Worm (Caenorhabditis elegans) whole organism, L3 larva: ENCODE data around the gene odr-8.
A peak's percentile ranks its signal among the peaks of the same experiment; 100 is the strongest.
"Not testable (repeated sequence)": the region's sequence is repeated elsewhere in the genome, so short reads cannot be mapped to it uniquely, and the experiment has no call there.

Experiments used
- R02D3.7 ChIP-seq: fragments of 150-350 bp; optimal IDR thresholded peaks from 2 replicates; lab custom pipeline; 2014; ENCODE audit warnings: missing biosample characterization, missing genetic modification characterization
- aly-2 ChIP-seq: fragments of 150-350 bp; optimal IDR thresholded peaks from 2 replicates; lab custom pipeline; 2014; ENCODE audit warnings: missing biosample characterization, missing genetic modification characterization
- ceh-16 ChIP-seq: sonication (generic microtip); optimal IDR thresholded peaks from 2 replicates; lab custom pipeline; 2017; ENCODE audit warnings: missing biosample characterization, missing genetic modification characterization
- ceh-28 ChIP-seq: fragments of 150-350 bp; optimal IDR thresholded peaks from 2 replicates; lab custom pipeline; 2014; ENCODE audit warnings: missing biosample characterization, missing genetic modification reagents, missing genetic modification characterization
- ceh-9 ChIP-seq: sonication (generic microtip); optimal IDR thresholded peaks from 2 replicates; lab custom pipeline; 2018; ENCODE audit warnings: missing biosample characterization, missing genetic modification characterization
- daf-12 ChIP-seq: fragments of 150-350 bp; optimal IDR thresholded peaks from 2 replicates; lab custom pipeline; 2014; ENCODE audit warnings: missing biosample characterization, missing genetic modification reagents, missing genetic modification characterization
- egl-27 ChIP-seq: sonication (generic microtip); optimal IDR thresholded peaks from 4 replicates; lab custom pipeline; 2017; ENCODE audit warnings: missing biosample characterization, missing genetic modification reagents, missing genetic modification characterization
- egl-5 ChIP-seq: fragments of 150-350 bp; optimal IDR thresholded peaks from 2 replicates; lab custom pipeline; 2017; ENCODE audit warnings: missing biosample characterization, missing genetic modification reagents, missing genetic modification characterization, inconsistent platforms
- elt-1 ChIP-seq: fragments of 150-350 bp; optimal IDR thresholded peaks from 2 replicates; lab custom pipeline; 2014; ENCODE audit warnings: missing biosample characterization, missing genetic modification characterization
- elt-2 ChIP-seq: sonication (generic microtip); optimal IDR thresholded peaks from 2 replicates; lab custom pipeline; 2016; ENCODE audit warnings: missing genetic modification reagents, mild to moderate bottlenecking, missing genetic modification characterization, missing compliant biosample characterization
- eor-1 ChIP-seq, 2 experiments: fragments of 150-350 bp; optimal IDR thresholded peaks; 2 replicates each; lab custom pipeline; 2014 to 2018; ENCODE audit warnings: missing biosample characterization in 2 of 2, missing genetic modification characterization in 2 of 2
- fkh-2 ChIP-seq: fragments of 150-350 bp; optimal IDR thresholded peaks from 2 replicates; lab custom pipeline; 2014; ENCODE audit warnings: missing biosample characterization, missing genetic modification reagents, missing genetic modification characterization
- fos-1 ChIP-seq: fragments of 150-350 bp; optimal IDR thresholded peaks from 2 replicates; lab custom pipeline; 2014; ENCODE audit warnings: missing biosample characterization, missing genetic modification characterization
- hmg-11 ChIP-seq: sonication (generic microtip); optimal IDR thresholded peaks from 2 replicates; lab custom pipeline; 2016; ENCODE audit warnings: missing genetic modification characterization, missing compliant biosample characterization
- jun-1 ChIP-seq: fragments of 150-350 bp; optimal IDR thresholded peaks from 2 replicates; lab custom pipeline; 2014; ENCODE audit warnings: missing biosample characterization, missing genetic modification reagents, missing genetic modification characterization
- lin-15B ChIP-seq: fragments of 150-350 bp; optimal IDR thresholded peaks from 2 replicates; lab custom pipeline; 2014; ENCODE audit warnings: missing biosample characterization, missing genetic modification characterization
- lin-39 ChIP-seq: fragments of 150-350 bp; optimal IDR thresholded peaks from 2 replicates; lab custom pipeline; 2018; ENCODE audit warnings: missing biosample characterization, missing genetic modification reagents, missing genetic modification characterization
- lsy-12 ChIP-seq: sonication (generic microtip); optimal IDR thresholded peaks from 2 replicates; lab custom pipeline; 2016; ENCODE audit warnings: mild to moderate bottlenecking, missing genetic modification characterization, missing compliant biosample characterization
- mdl-1 ChIP-seq: fragments of 150-350 bp; optimal IDR thresholded peaks from 2 replicates; lab custom pipeline; 2014; ENCODE audit warnings: missing biosample characterization, missing genetic modification characterization
- mml-1 ChIP-seq: fragments of 150-350 bp; sonication (generic microtip); optimal IDR thresholded peaks from 3 replicates; lab custom pipeline; 2014; ENCODE audit warnings: missing biosample characterization, missing genetic modification characterization
- nfya-1 ChIP-seq: sonication (generic microtip); optimal IDR thresholded peaks from 2 replicates; lab custom pipeline; 2017; ENCODE audit warnings: missing genetic modification characterization, mild to moderate bottlenecking, missing compliant biosample characterization, antibody characterized with exemption, moderate library complexity; ENCODE audit not compliant: insufficient read depth
- nhr-12 ChIP-seq: fragments of 150-350 bp; optimal IDR thresholded peaks from 2 replicates; lab custom pipeline; 2014; ENCODE audit warnings: missing biosample characterization, missing genetic modification characterization
- nhr-23 ChIP-seq: fragments of 150-350 bp; optimal IDR thresholded peaks from 2 replicates; lab custom pipeline; 2014; ENCODE audit warnings: missing biosample characterization, missing genetic modification reagents, missing genetic modification characterization
- nhr-237 ChIP-seq: fragments of 150-350 bp; optimal IDR thresholded peaks from 2 replicates; lab custom pipeline; 2014; ENCODE audit warnings: missing biosample characterization, missing genetic modification characterization
- nhr-25 ChIP-seq: sonication (generic microtip); optimal IDR thresholded peaks from 2 replicates; lab custom pipeline; 2017; ENCODE audit warnings: missing biosample characterization, missing genetic modification characterization
- nhr-28 ChIP-seq: fragments of 150-350 bp; optimal IDR thresholded peaks from 2 replicates; lab custom pipeline; 2014; ENCODE audit warnings: missing biosample characterization, missing genetic modification characterization
- nhr-43 ChIP-seq: sonication (generic microtip); optimal IDR thresholded peaks from 2 replicates; lab custom pipeline; 2016; ENCODE audit warnings: mild to moderate bottlenecking, missing genetic modification characterization, missing compliant biosample characterization; ENCODE audit not compliant: poor library complexity, severe bottlenecking
- nhr-76 ChIP-seq: fragments of 150-350 bp; sonication (generic microtip); optimal IDR thresholded peaks from 5 replicates; lab custom pipeline; 2014; ENCODE audit warnings: missing biosample characterization, missing genetic modification characterization
- nhr-77 ChIP-seq: fragments of 150-350 bp; optimal IDR thresholded peaks from 2 replicates; lab custom pipeline; 2014; ENCODE audit warnings: missing biosample characterization, missing genetic modification characterization
- pha-4 ChIP-seq: fragments of 150-350 bp; optimal IDR thresholded peaks from 2 replicates; lab custom pipeline; 2014; ENCODE audit warnings: missing biosample characterization, missing genetic modification reagents, missing genetic modification characterization
- sea-2 ChIP-seq: fragments of 150-350 bp; sonication (generic microtip); optimal IDR thresholded peaks from 4 replicates; lab custom pipeline; 2014; ENCODE audit warnings: missing biosample characterization, missing genetic modification reagents, missing genetic modification characterization
- snpc-4 ChIP-seq: fragments of 150-350 bp; optimal IDR thresholded peaks from 2 replicates; lab custom pipeline; 2014; ENCODE audit warnings: missing biosample characterization, missing genetic modification characterization
- tbx-2 ChIP-seq: sonication (generic microtip); optimal IDR thresholded peaks from 2 replicates; lab custom pipeline; 2016; ENCODE audit warnings: mild to moderate bottlenecking, missing genetic modification characterization, missing compliant biosample characterization
- unc-39 ChIP-seq: sonication (generic microtip); optimal IDR thresholded peaks from 4 replicates; lab custom pipeline; 2017; ENCODE audit warnings: missing biosample characterization, missing genetic modification characterization
- unc-62 ChIP-seq: fragments of 150-350 bp; sonication (generic microtip); optimal IDR thresholded peaks from 4 replicates; lab custom pipeline; 2014; ENCODE audit warnings: missing biosample characterization, missing genetic modification reagents, missing genetic modification characterization
- zag-1 ChIP-seq: fragments of 150-350 bp; optimal IDR thresholded peaks from 2 replicates; lab custom pipeline; 2014; ENCODE audit warnings: missing biosample characterization, missing genetic modification characterization
- ztf-4 ChIP-seq: fragments of 150-350 bp; optimal IDR thresholded peaks from 2 replicates; lab custom pipeline; 2014; ENCODE audit warnings: missing biosample characterization, missing genetic modification characterization

Gene odr-8

ce11 chrIV:6602376-6602775 is 19.9 kb upstream of the odr-8 start, which contains the start of gene F15B10.3:
TSS of gene F15B10.3 (plus strand) at chrIV:6602676.
- no peak for TF ChIP-seq fos-1 (tag; lab: Kevin White, UChicago)
- TF ChIP-seq lsy-12 (tag; lab: Kevin White, UChicago): no peak
- no peak for TF ChIP-seq nhr-76 (tag; lab: Kevin White, UChicago)
- TF ChIP-seq zag-1 (tag; lab: Kevin White, UChicago): no peak
- TF ChIP-seq nhr-23 (tag; lab: Kevin White, UChicago): no peak
- no peak for TF ChIP-seq lin-39 (tag; lab: Kevin White, UChicago)
- no peak for TF ChIP-seq mml-1 (tag; lab: Kevin White, UChicago)
- TF ChIP-seq egl-27 (tag; lab: Kevin White, UChicago): no peak
- TF ChIP-seq nhr-77 (tag; lab: Kevin White, UChicago): no peak
- TF ChIP-seq snpc-4 (tag; lab: Kevin White, UChicago): no peak
- TF ChIP-seq nhr-12 (tag; lab: Kevin White, UChicago): no peak
- TF ChIP-seq, all 47 proteins: peak for 0

ce11 chrIV:6601213-6601724 is 18.8 kb upstream of the odr-8 start, which contains the start of gene sup-36:
TSS of gene sup-36 (plus strand) at chrIV:6601674.
- TF ChIP-seq hmg-11 (tag; lab: Kevin White, UChicago) (peak; percentile 20), egl-5 (tag; lab: Kevin White, UChicago) (no peak), ceh-28 (peak; percentile 64), pha-4 (tag; lab: Kevin White, UChicago) (peak; percentile 3), nfya-1 (peak; percentile 40)

- TF ChIP-seq elt-1 (tag; lab: Kevin White, UChicago) (no peak), tbx-2 (tag; lab: Kevin White, UChicago) (no peak), nhr-12 (tag; lab: Kevin White, UChicago) (no peak), lin-15B (tag; lab: Kevin White, UChicago) (no peak), lin-39 (tag; lab: Kevin White, UChicago) (no peak), ceh-9 (tag; lab: Kevin White, UChicago) (no peak), R02D3.7 (tag; lab: Kevin White, UChicago) (no peak), eor-1 (tag; optimal IDR thresholded peaks at IDR 0.05; lab: Kevin White, UChicago) (no peak), unc-62 (GFP tag; lab: Kevin White, UChicago) (no peak), unc-39 (no peak), zag-1 (tag; lab: Kevin White, UChicago) (no peak), daf-12 (tag; lab: Kevin White, UChicago) (no peak), ceh-16 (tag; lab: Kevin White, UChicago) (no peak), nhr-23 (tag; lab: Kevin White, UChicago) (no peak), egl-27 (tag; lab: Kevin White, UChicago) (no peak), mdl-1 (tag; lab: Kevin White, UChicago) (no peak), nhr-76 (tag; lab: Kevin White, UChicago) (no peak), ztf-4 (no peak)
Measured at ce11 chrIV:6599447-6599846, 16.9 kb upstream of the odr-8 start, which contains the start of gene F38A5.8. TSS of gene F38A5.8 (plus strand) at chrIV:6599747.

ce11 chrIV:6598740-6599139 is 16.2 kb upstream of the odr-8 start, which contains the start of gene nspb-5:
TSS of gene nspb-5 (plus strand) at chrIV:6599040.
- TF ChIP-seq egl-5 (tag; lab: Kevin White, UChicago); sea-2; nhr-77 (tag; lab: Kevin White, UChicago): not testable (repeated sequence)

ce11 chrIV:6597918-6598317 is 15.4 kb upstream of the odr-8 start, which contains the start of gene nspb-4:
TSS of gene nspb-4 (plus strand) at chrIV:6598218.
- not testable (repeated sequence) for TF ChIP-seq nfya-1; elt-2 (tag; lab: Kevin White, UChicago); mdl-1 (tag; lab: Kevin White, UChicago)
- TF ChIP-seq, all 47 proteins: peak for 0; not testable (repeated sequence) for 47

ce11 chrIV:6597298-6597697 is 14.8 kb upstream of the odr-8 start, which contains the start of gene F38A5.6:
TSS of gene F38A5.6 (minus strand) at chrIV:6597398.
- TF ChIP-seq nhr-25 (tag; lab: Kevin White, UChicago) (no peak), nhr-43 (no peak), tbx-2 (tag; lab: Kevin White, UChicago) (no peak), ceh-9 (tag; lab: Kevin White, UChicago) (no peak), egl-5 (tag; lab: Kevin White, UChicago) (no peak), jun-1 (tag; lab: Kevin White, UChicago) (no peak), nhr-237 (tag; lab: Kevin White, UChicago) (no peak), fos-1 (tag; lab: Kevin White, UChicago) (no peak), hmg-11 (tag; lab: Kevin White, UChicago) (no peak), fkh-2 (tag; lab: Kevin White, UChicago) (no peak), nhr-28 (tag; lab: Kevin White, UChicago) (no peak), aly-2 (tag; lab: Kevin White, UChicago) (no peak), elt-1 (tag; lab: Kevin White, UChicago) (no peak)
